Worm (Caenorhabditis elegans) whole organism, late embryonic: ENCODE measurements around the gene slc-17.9.
"Not testable (repeated sequence)": the region's sequence is repeated elsewhere in the genome, so short reads cannot be mapped to it uniquely, and the experiment has no call there.

ENCODE experiments used
- C08G9.2 ChIP-seq: sonication (generic microtip); optimal IDR thresholded peaks from 2 replicates; lab custom pipeline; 2016; ENCODE audit warnings: mild to moderate bottlenecking, missing genetic modification characterization, moderate library complexity, missing compliant biosample characterization
- ama-1 ChIP-seq: fragments of 150-350 bp; optimal IDR thresholded peaks from 2 replicates; lab custom pipeline; 2014
- ets-4 ChIP-seq: sonication (generic microtip); optimal IDR thresholded peaks from 2 replicates; lab custom pipeline; 2016; ENCODE audit warnings: missing genetic modification characterization, missing compliant biosample characterization
- lim-6 ChIP-seq: sonication (generic microtip); optimal IDR thresholded peaks from 2 replicates; lab custom pipeline; 2016; ENCODE audit warnings: missing genetic modification characterization, missing compliant biosample characterization
- pat-9 ChIP-seq: fragments of 200-800 bp; sonication (Bioruptor generic); optimal IDR thresholded peaks from 2 replicates; lab custom pipeline; 2018; ENCODE audit warnings: mild to moderate bottlenecking, missing genetic modification characterization, moderate library complexity, missing compliant biosample characterization
- pha-4 ChIP-seq: fragments of 150-350 bp; optimal IDR thresholded peaks from 2 replicates; lab custom pipeline; 2018; ENCODE audit warnings: missing biosample characterization, missing genetic modification reagents, missing genetic modification characterization

DNA sequence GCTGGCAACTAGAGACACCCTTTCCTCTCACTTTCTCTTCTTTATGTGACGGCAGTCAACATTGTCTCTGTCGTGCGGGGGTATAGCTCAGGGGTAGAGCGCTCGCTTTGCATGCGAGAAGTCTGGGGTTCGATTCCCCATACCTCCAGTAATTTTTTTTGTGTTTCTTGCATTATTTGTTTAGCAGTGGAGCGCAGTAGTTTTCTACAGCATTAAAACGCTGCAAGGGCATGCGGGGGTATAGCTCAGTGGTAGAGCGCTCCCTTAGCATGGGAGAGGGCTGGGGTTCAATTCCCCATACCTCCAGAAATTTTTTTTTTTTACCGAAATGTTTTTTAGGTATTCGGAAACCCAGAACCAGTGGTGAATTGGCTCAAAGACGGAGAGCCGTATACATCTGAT, 21.2 kb downstream of the slc-17.9 start:
- TF ChIP-seq C08G9.2 (tag; lab: Kevin White, UChicago) (peak; percentile 93), ets-4 (tag; lab: Kevin White, UChicago) (peak; percentile 80), pat-9 (tag; lab: Kevin White, UChicago) (peak; percentile 97), lim-6 (tag; lab: Kevin White, UChicago) (peak; percentile 88)
- TF ChIP-seq ama-1; pha-4 (tag; lab: Kevin White, UChicago): not testable (repeated sequence)
